Worm (Caenorhabditis elegans) whole organism, L4/young adult: ENCODE data around the gene F13D11.4.

Experiments
- W03F9.2 ChIP-seq: fragments of 150-350 bp; optimal IDR thresholded peaks from 2 replicates; lab custom pipeline; 2014; ENCODE audit warnings: missing biosample characterization, missing genetic modification characterization
- dao-5 ChIP-seq: sonication (generic microtip); optimal IDR thresholded peaks from 2 replicates; lab custom pipeline; 2016; ENCODE audit warnings: missing genotype, missing genetic modification characterization, moderate library complexity, missing compliant biosample characterization
- him-1 ChIP-seq: sonication (generic microtip); optimal IDR thresholded peaks from 2 replicates; lab custom pipeline; 2016; ENCODE audit warnings: missing genotype, missing genetic modification reagents, missing genetic modification characterization, missing compliant biosample characterization

ce11 chrX:5815343-5815742 is 19.3 kb downstream of the F13D11.4 start:
- TF ChIP-seq W03F9.2 (tag; lab: Kevin White, UChicago) (no peak), him-1 (tag; lab: Kevin White, UChicago) (no peak), dao-5 (no peak)
